Fruit fly (Drosophila melanogaster) whole organism, embryonic: ENCODE results near the gene CG17612.

Source experiments
- ATbp ChIP-seq: fragments of 200-800 bp; sonication (Bioruptor generic); optimal IDR thresholded peaks from 2 replicates; lab custom pipeline; 2017; ENCODE audit warnings: missing biosample characterization, mild to moderate bottlenecking, missing genetic modification characterization, missing genetic modification reagents
- Atf-2 ChIP-seq: fragments of 200-800 bp; sonication (Bioruptor generic); optimal IDR thresholded peaks from 2 replicates; lab custom pipeline; 2016; ENCODE audit warnings: missing biosample characterization, missing genetic modification characterization
- BEAF-32 ChIP-seq: fragments of 200-800 bp; sonication (Bioruptor generic); optimal IDR thresholded peaks from 3 replicates; lab custom pipeline; 2017; ENCODE audit warnings: missing biosample characterization, missing genetic modification characterization, mild to moderate bottlenecking, moderate library complexity, missing genetic modification reagents
- CG11093 ChIP-seq: fragments of 200-800 bp; sonication (Bioruptor generic); IDR thresholded peaks from 3 replicates; pipeline ENCODE4 v1.3.6; 2022; ENCODE audit warnings: missing biosample characterization, missing genetic modification characterization
- CG12219 ChIP-seq: fragments of 200-800 bp; sonication (Bioruptor generic); optimal IDR thresholded peaks from 3 replicates; lab custom pipeline; 2018; ENCODE audit warnings: missing biosample characterization, mild to moderate bottlenecking, missing genetic modification characterization
- CG15601 ChIP-seq: fragments of 200-800 bp; sonication (Bioruptor generic); optimal IDR thresholded peaks from 3 replicates; lab custom pipeline; 2019; ENCODE audit warnings: missing biosample characterization, mild to moderate bottlenecking, missing genetic modification characterization, moderate library complexity
- CG1603 ChIP-seq: fragments of 200-800 bp; sonication (Bioruptor generic); optimal IDR thresholded peaks from 2 replicates; lab custom pipeline; 2019; ENCODE audit warnings: missing biosample characterization, mild to moderate bottlenecking, missing genetic modification characterization, moderate library complexity
- CG1647 ChIP-seq: fragments of 200-800 bp; sonication (Bioruptor generic); optimal IDR thresholded peaks from 3 replicates; lab custom pipeline; 2016; ENCODE audit warnings: missing biosample characterization, missing genetic modification characterization
- CG17802 ChIP-seq: fragments of 200-800 bp; sonication (Bioruptor generic); optimal IDR thresholded peaks from 2 replicates; lab custom pipeline; 2018; ENCODE audit warnings: missing biosample characterization, mild to moderate bottlenecking, missing genetic modification characterization, moderate library complexity
- CG18262 ChIP-seq: fragments of 200-800 bp; optimal IDR thresholded peaks from 3 replicates; lab custom pipeline; 2019; ENCODE audit warnings: missing biosample characterization, mild to moderate bottlenecking, missing genetic modification characterization, moderate library complexity
- CG30403 ChIP-seq: fragments of 200-800 bp; sonication (Bioruptor generic); optimal IDR thresholded peaks from 3 replicates; lab custom pipeline; 2016; ENCODE audit warnings: missing biosample characterization, missing genetic modification characterization
- CG31365 ChIP-seq: fragments of 200-800 bp; sonication (Bioruptor generic); optimal IDR thresholded peaks from 2 replicates; lab custom pipeline; 2018; ENCODE audit warnings: missing biosample characterization, mild to moderate bottlenecking, missing genetic modification characterization
- CG31388 ChIP-seq: fragments of 200-800 bp; sonication (Bioruptor generic); optimal IDR thresholded peaks from 2 replicates; lab custom pipeline; 2016; ENCODE audit warnings: missing biosample characterization, missing genetic modification characterization
- CG42726 ChIP-seq: fragments of 200-800 bp; sonication (Bioruptor generic); IDR thresholded peaks from 2 replicates; pipeline ENCODE4 v1.3.6; 2022; ENCODE audit warnings: missing biosample characterization, missing genetic modification characterization; ENCODE audit not compliant: partially characterized antibody
- CG4617 ChIP-seq: fragments of 200-800 bp; sonication (Bioruptor generic); optimal IDR thresholded peaks from 3 replicates; lab custom pipeline; 2016; ENCODE audit warnings: missing biosample characterization, missing genetic modification characterization, borderline replicate concordance
- CG4854 ChIP-seq: fragments of 200-800 bp; sonication (Bioruptor generic); optimal IDR thresholded peaks from 2 replicates; lab custom pipeline; 2016; ENCODE audit warnings: missing biosample characterization, missing genetic modification characterization, inconsistent platforms
- CG6854 ChIP-seq: fragments of 200-800 bp; sonication (Bioruptor generic); optimal IDR thresholded peaks from 3 replicates; lab custom pipeline; 2017; ENCODE audit warnings: missing biosample characterization, mild to moderate bottlenecking, missing genetic modification characterization
- CG7372 ChIP-seq: fragments of 200-800 bp; sonication (Bioruptor generic); IDR thresholded peaks from 2 replicates; pipeline ENCODE4 v1.3.6; 2022; ENCODE audit warnings: missing biosample characterization, missing genetic modification characterization
- CG7963 ChIP-seq: fragments of 200-800 bp; sonication (Bioruptor generic); IDR thresholded peaks from 3 replicates; pipeline ENCODE4 v1.3.6; 2022; ENCODE audit warnings: missing biosample characterization, missing genetic modification characterization; ENCODE audit not compliant: partially characterized antibody
- CoRest ChIP-seq: fragments of 200-800 bp; sonication (Bioruptor generic); optimal IDR thresholded peaks from 3 replicates; lab custom pipeline; 2018; ENCODE audit warnings: missing biosample characterization, mild to moderate bottlenecking, missing genetic modification characterization, moderate library complexity
- Dad ChIP-seq: fragments of 200-800 bp; sonication (Bioruptor generic); optimal IDR thresholded peaks from 3 replicates; lab custom pipeline; 2016; ENCODE audit warnings: missing biosample characterization, missing genetic modification characterization
- E2f1 ChIP-seq: fragments of 200-800 bp; sonication (Bioruptor generic); IDR thresholded peaks from 2 replicates; pipeline ENCODE4 v1.3.6; 2022; ENCODE audit warnings: missing biosample characterization, missing genetic modification characterization
- Fer3 ChIP-seq: fragments of 200-800 bp; sonication (Bioruptor generic); optimal IDR thresholded peaks from 2 replicates; lab custom pipeline; 2018; ENCODE audit warnings: missing biosample characterization, mild to moderate bottlenecking, missing genetic modification characterization, moderate library complexity
- Jarid2 ChIP-seq: fragments of 200-800 bp; sonication (Bioruptor generic); optimal IDR thresholded peaks from 3 replicates; lab custom pipeline; 2017; ENCODE audit warnings: mild to moderate bottlenecking, missing biosample characterization, missing genetic modification reagents, missing genetic modification characterization
- Lim3 ChIP-seq: fragments of 200-800 bp; sonication (Bioruptor generic); IDR thresholded peaks from 2 replicates; pipeline ENCODE4 v1.3.6; 2022; ENCODE audit warnings: missing biosample characterization, missing genetic modification characterization
- Med ChIP-seq: fragments of 200-800 bp; sonication (Bioruptor generic); peaks from one replicate; lab custom pipeline; 2016; ENCODE audit warnings: missing biosample characterization, missing genetic modification characterization, mild to moderate bottlenecking, inconsistent platforms, moderate library complexity
- Mrtf ChIP-seq: fragments of 200-800 bp; sonication (Bioruptor generic); IDR thresholded peaks from 3 replicates; pipeline ENCODE4 v1.3.6; 2022; ENCODE audit warnings: missing biosample characterization, missing genetic modification characterization
- NFAT ChIP-seq: fragments of 200-800 bp; sonication (Bioruptor generic); IDR thresholded peaks from 2 replicates; pipeline ENCODE4 v1.3.6; 2022; ENCODE audit warnings: missing biosample characterization, missing genetic modification characterization
- Nf-YB ChIP-seq: fragments of 200-800 bp; sonication (Bioruptor generic); optimal IDR thresholded peaks from 3 replicates; lab custom pipeline; 2019; ENCODE audit warnings: missing biosample characterization, mild to moderate bottlenecking, missing genetic modification characterization, moderate library complexity
- PHDP ChIP-seq: fragments of 200-800 bp; sonication (Bioruptor generic); optimal IDR thresholded peaks from 3 replicates; lab custom pipeline; 2018; ENCODE audit warnings: missing biosample characterization, mild to moderate bottlenecking, missing genetic modification characterization, moderate library complexity
- Pdp1 ChIP-seq, 2 experiments: fragments of 200-800 bp; sonication (Bioruptor generic); optimal IDR thresholded peaks; 3 replicates each; lab custom pipeline; 2016; ENCODE audit warnings: missing biosample characterization in 2 of 2, missing genetic modification characterization in 2 of 2, mild to moderate bottlenecking in 1 of 2, moderate library complexity in 1 of 2
- Ptx1 ChIP-seq: fragments of 200-800 bp; sonication (Bioruptor generic); IDR thresholded peaks from 2 replicates; pipeline ENCODE4 v1.3.6; 2022; ENCODE audit warnings: missing biosample characterization, missing genetic modification characterization
- Tbp ChIP-seq: fragments of >200 bp; optimal IDR thresholded peaks from 2 replicates; lab custom pipeline; 2018; ENCODE audit warnings: missing biosample characterization, missing genetic modification characterization
- Xrp1 ChIP-seq: fragments of 200-800 bp; sonication (Bioruptor generic); IDR thresholded peaks from 2 replicates; pipeline ENCODE4 v1.3.6; 2022; ENCODE audit warnings: missing biosample characterization, missing genetic modification characterization
- az2 ChIP-seq: fragments of 200-800 bp; sonication (Bioruptor generic); optimal IDR thresholded peaks from 3 replicates; lab custom pipeline; 2016; ENCODE audit warnings: missing biosample characterization, missing genetic modification characterization
- chn ChIP-seq: fragments of 200-800 bp; sonication (Bioruptor generic); optimal IDR thresholded peaks from 2 replicates; lab custom pipeline; 2016; ENCODE audit warnings: missing biosample characterization, missing genetic modification characterization
- eve ChIP-seq, 2 experiments: fragments of >200 bp; optimal IDR thresholded peaks; 2 replicates each; lab custom pipeline; 2017; ENCODE audit warnings: missing biosample characterization in 2 of 2, missing genetic modification characterization in 2 of 2
- exex ChIP-seq: fragments of 200-800 bp; sonication (Bioruptor generic); optimal IDR thresholded peaks from 4 replicates; lab custom pipeline; 2018; ENCODE audit warnings: missing biosample characterization, mild to moderate bottlenecking, missing genetic modification characterization, moderate library complexity
- fd102C ChIP-seq: fragments of 200-800 bp; sonication (Bioruptor generic); optimal IDR thresholded peaks from 2 replicates; lab custom pipeline; 2018; ENCODE audit warnings: missing biosample characterization, mild to moderate bottlenecking, missing genetic modification characterization, moderate library complexity
- fu2 ChIP-seq: fragments of 200-800 bp; sonication (Bioruptor generic); optimal IDR thresholded peaks from 2 replicates; lab custom pipeline; 2016; ENCODE audit warnings: missing biosample characterization, missing genetic modification characterization
- gcm ChIP-seq: fragments of 200-800 bp; sonication (Bioruptor generic); optimal IDR thresholded peaks from 2 replicates; lab custom pipeline; 2019; ENCODE audit warnings: missing biosample characterization, mild to moderate bottlenecking, missing genetic modification characterization, moderate library complexity
- grn ChIP-seq: fragments of 200-800 bp; sonication (Bioruptor generic); optimal IDR thresholded peaks from 3 replicates; lab custom pipeline; 2017; ENCODE audit warnings: missing biosample characterization, missing genetic modification characterization
- onecut ChIP-seq: fragments of 200-800 bp; sonication (Bioruptor generic); IDR thresholded peaks from 2 replicates; pipeline ENCODE4 v1.3.6; 2022; ENCODE audit warnings: missing biosample characterization, missing genetic modification characterization
- p53 ChIP-seq: fragments of 200-800 bp; sonication (Bioruptor generic); optimal IDR thresholded peaks from 2 replicates; lab custom pipeline; 2016; ENCODE audit warnings: missing biosample characterization, missing genetic modification characterization
- rib ChIP-seq: fragments of 200-800 bp; sonication (Bioruptor generic); IDR thresholded peaks from 2 replicates; pipeline ENCODE4 v1.3.6; 2022; ENCODE audit warnings: missing biosample characterization, missing genetic modification characterization
- sens-2 ChIP-seq: fragments of 200-800 bp; sonication (Bioruptor generic); IDR thresholded peaks from 2 replicates; pipeline ENCODE4 v1.3.6; 2022; ENCODE audit warnings: missing biosample characterization, missing genetic modification characterization
- ssp ChIP-seq: fragments of 200-800 bp; sonication (Bioruptor generic); IDR thresholded peaks from 2 replicates; pipeline ENCODE4 v1.3.6; 2022; ENCODE audit warnings: missing biosample characterization, missing genetic modification characterization
- twi ChIP-seq: fragments of 200-800 bp; optimal IDR thresholded peaks from 2 replicates; lab custom pipeline; 2019; ENCODE audit warnings: missing biosample characterization, mild to moderate bottlenecking, missing genetic modification characterization, moderate library complexity
- unc-4 ChIP-seq: fragments of 200-800 bp; sonication (Bioruptor generic); IDR thresholded peaks from 2 replicates; pipeline ENCODE4 v1.3.6; 2022; ENCODE audit warnings: missing biosample characterization, missing genetic modification characterization; ENCODE audit not compliant: partially characterized antibody
- zfh1 ChIP-seq: fragments of 200-800 bp; sonication (Bioruptor generic); IDR thresholded peaks from 3 replicates; pipeline ENCODE4 v1.3.6; 2022; ENCODE audit warnings: missing biosample characterization, missing genetic modification characterization

CG17612 gene

dm6 chr2L:4372802-4373570, 9.5 kb downstream of the CG17612 start (continued):
- peak; percentile 48 for TF ChIP-seq gcm (GFP tag; lab: Kevin White, UChicago)
- peak; percentile 56 for TF ChIP-seq Med
- TF ChIP-seq CG11093 (GFP tag; lab: Robert Waterston, UW), result no peak
- no peak for TF ChIP-seq PHDP (tag; lab: Kevin White, UChicago)
- no peak for TF ChIP-seq CG4854
- TF ChIP-seq CG31365 (tag; lab: Kevin White, UChicago), result no peak
- TF ChIP-seq chn (GFP tag; lab: Kevin White, UChicago), result no peak
- TF ChIP-seq CG7963 (GFP tag; lab: Robert Waterston, UW), result no peak
- TF ChIP-seq Tbp (GFP tag; lab: Kevin White, UChicago), result no peak
- TF ChIP-seq CG17802 (tag; lab: Kevin White, UChicago), result no peak
- no peak for TF ChIP-seq unc-4 (GFP tag; lab: Robert Waterston, UW)
- peak; percentile 56; the same call in 1 of the 2 replicates for TF ChIP-seq sens-2 (GFP tag; lab: Robert Waterston, UW)
- no peak for TF ChIP-seq CG31388 (GFP tag; lab: Kevin White, UChicago)
- peak; percentile 95 for TF ChIP-seq grn (GFP tag; lab: Kevin White, UChicago)
- TF ChIP-seq zfh1 (GFP tag; lab: Robert Waterston, UW), result no peak
- no peak for TF ChIP-seq Nf-YB (GFP tag; lab: Kevin White, UChicago)
- no peak for TF ChIP-seq CG1647
- no peak for TF ChIP-seq Xrp1 (GFP tag; lab: Robert Waterston, UW)
- no peak for TF ChIP-seq Atf-2
- no peak for TF ChIP-seq CoRest (tag; lab: Kevin White, UChicago)
- TF ChIP-seq E2f1 (GFP tag; lab: Robert Waterston, UW), result no peak
- peak; percentile 44 for TF ChIP-seq exex (tag; lab: Kevin White, UChicago)
- TF ChIP-seq CG4617 (GFP tag; lab: Kevin White, UChicago), result no peak
- TF ChIP-seq ATbp, result no peak
- TF ChIP-seq fd102C, result no peak
- TF ChIP-seq CG15601 (tag; lab: Kevin White, UChicago), result peak; percentile 28
- TF ChIP-seq CG42726 (GFP tag; lab: Robert Waterston, UW), result no peak
- TF ChIP-seq CG1603 (tag; lab: Kevin White, UChicago), result no peak
- no peak for TF ChIP-seq p53 (GFP tag; lab: Kevin White, UChicago)
- TF ChIP-seq rib (GFP tag; lab: Robert Waterston, UW), result no peak
- no peak for TF ChIP-seq CG7372 (GFP tag; lab: Robert Waterston, UW)
- TF ChIP-seq CG18262 (tag; lab: Kevin White, UChicago), result no peak
- peak; percentile 96 for TF ChIP-seq twi (tag; lab: Kevin White, UChicago)
- TF ChIP-seq Fer3 (tag; lab: Kevin White, UChicago), result no peak
- no peak for TF ChIP-seq onecut (GFP tag; lab: Robert Waterston, UW)
- no peak for TF ChIP-seq BEAF-32 (GFP tag; lab: Kevin White, UChicago)
- no peak for TF ChIP-seq CG30403 (GFP tag; lab: Kevin White, UChicago)
- TF ChIP-seq Pdp1 (GFP tag; optimal IDR thresholded peaks at IDR 0.05; lab: Kevin White, UChicago), result no peak
- TF ChIP-seq CG12219 (GFP tag; lab: Kevin White, UChicago), result no peak
- no peak for TF ChIP-seq ssp (GFP tag; lab: Robert Waterston, UW)
- no peak for TF ChIP-seq Lim3 (GFP tag; lab: Robert Waterston, UW)
- TF ChIP-seq az2 (GFP tag; lab: Kevin White, UChicago), result no peak
- no peak for TF ChIP-seq fu2 (GFP tag; lab: Kevin White, UChicago)
- TF ChIP-seq NFAT (GFP tag; lab: Robert Waterston, UW), result no peak
- TF ChIP-seq Mrtf, result no peak
- TF ChIP-seq CG6854 (GFP tag; lab: Kevin White, UChicago), result no peak
- TF ChIP-seq Jarid2, result no peak
- TF ChIP-seq Ptx1 (GFP tag; lab: Robert Waterston, UW), result no peak
- TF ChIP-seq Dad (GFP tag; lab: Kevin White, UChicago), result no peak
- TF ChIP-seq eve (GFP tag; optimal IDR thresholded peaks at IDR 0.05; lab: Kevin White, UChicago), result no peak
